Fruit fly (Drosophila melanogaster) whole organism, adult: Measurements from ENCODE around the gene mys.

Experiments used
- CG11617 ChIP-seq: fragments of 200-800 bp; sonication (Bioruptor generic); optimal IDR thresholded peaks from 2 replicates; lab custom pipeline; 2017; ENCODE audit warnings: mild to moderate bottlenecking, missing biosample characterization, missing genetic modification reagents, missing genetic modification characterization
- CG12768 ChIP-seq: fragments of 200-800 bp; sonication (Bioruptor generic); optimal IDR thresholded peaks from 2 replicates; lab custom pipeline; 2017; ENCODE audit warnings: missing biosample characterization, missing genetic modification characterization, mild to moderate bottlenecking, moderate library complexity, missing genetic modification reagents
- CG14711 ChIP-seq: fragments of 200-800 bp; sonication (Bioruptor generic); optimal IDR thresholded peaks from 2 replicates; lab custom pipeline; 2018; ENCODE audit warnings: missing biosample characterization, mild to moderate bottlenecking, missing genetic modification characterization, moderate library complexity
- CG1620 ChIP-seq: fragments of 200-800 bp; sonication (Bioruptor generic); optimal IDR thresholded peaks from 2 replicates; lab custom pipeline; 2016; ENCODE audit warnings: missing biosample characterization, missing genetic modification characterization
- CG33017 ChIP-seq: fragments of 200-800 bp; sonication (Bioruptor generic); optimal IDR thresholded peaks from 2 replicates; lab custom pipeline; 2018; ENCODE audit warnings: missing biosample characterization, mild to moderate bottlenecking, missing genetic modification characterization, moderate library complexity
- CG5204 ChIP-seq: fragments of 200-800 bp; sonication (Bioruptor generic); optimal IDR thresholded peaks from 2 replicates; lab custom pipeline; 2016; ENCODE audit warnings: missing biosample characterization, missing genetic modification characterization
- CG7045 ChIP-seq: fragments of 200-800 bp; sonication (Bioruptor generic); optimal IDR thresholded peaks from 2 replicates; lab custom pipeline; 2017; ENCODE audit warnings: missing biosample characterization, mild to moderate bottlenecking, missing genetic modification characterization
- CG7101 ChIP-seq: fragments of 200-800 bp; sonication (Bioruptor generic); optimal IDR thresholded peaks from 2 replicates; lab custom pipeline; 2018; ENCODE audit warnings: missing biosample characterization, mild to moderate bottlenecking, missing genetic modification characterization, moderate library complexity
- Clk ChIP-seq: fragments of 200-800 bp; sonication (Bioruptor generic); optimal IDR thresholded peaks from 2 replicates; lab custom pipeline; 2017; ENCODE audit warnings: missing biosample characterization, missing genetic modification characterization
- Crg-1 ChIP-seq: fragments of 200-800 bp; sonication (Bioruptor generic); optimal IDR thresholded peaks from 2 replicates; lab custom pipeline; 2016; ENCODE audit warnings: missing biosample characterization, missing genetic modification characterization
- Hr96 ChIP-seq: fragments of 200-800 bp; sonication (Bioruptor generic); optimal IDR thresholded peaks from 2 replicates; lab custom pipeline; 2016; ENCODE audit warnings: missing biosample characterization, missing genetic modification characterization
- Mnt ChIP-seq: fragments of 200-800 bp; sonication (Bioruptor generic); optimal IDR thresholded peaks from 2 replicates; lab custom pipeline; 2016; ENCODE audit warnings: missing biosample characterization, mild to moderate bottlenecking, missing genetic modification characterization
- bab1 ChIP-seq: fragments of 200-800 bp; sonication (Bioruptor generic); optimal IDR thresholded peaks from 3 replicates; lab custom pipeline; 2019; ENCODE audit warnings: missing biosample characterization, mild to moderate bottlenecking, missing genetic modification characterization, moderate library complexity
- cic ChIP-seq: fragments of 200-800 bp; sonication (Bioruptor generic); optimal IDR thresholded peaks from 2 replicates; lab custom pipeline; 2017; ENCODE audit warnings: missing biosample characterization, mild to moderate bottlenecking, missing genetic modification characterization, moderate library complexity
- cnc ChIP-seq, 2 experiments: fragments of >200 bp; optimal IDR thresholded peaks; 2 replicates each; lab custom pipeline; 2017
- kay ChIP-seq: fragments of 200-800 bp; sonication (Bioruptor generic); peaks from one replicate; lab custom pipeline; 2016; ENCODE audit warnings: missing biosample characterization, missing genetic modification characterization, borderline replicate concordance
- ovo ChIP-seq: fragments of 200-800 bp; sonication (Bioruptor generic); optimal IDR thresholded peaks from 2 replicates; lab custom pipeline; 2016; ENCODE audit warnings: missing biosample characterization, missing genetic modification characterization
- pad ChIP-seq: fragments of 200-800 bp; sonication (Bioruptor generic); optimal IDR thresholded peaks from 3 replicates; lab custom pipeline; 2017; ENCODE audit warnings: missing biosample characterization, missing genetic modification characterization, mild to moderate bottlenecking, moderate library complexity, missing genetic modification reagents
- tj ChIP-seq: fragments of 200-800 bp; sonication (Bioruptor generic); optimal IDR thresholded peaks from 3 replicates; lab custom pipeline; 2017; ENCODE audit warnings: missing biosample characterization, mild to moderate bottlenecking, missing genetic modification characterization, moderate library complexity
- toe ChIP-seq: fragments of 200-800 bp; sonication (Bioruptor generic); optimal IDR thresholded peaks from 2 replicates; lab custom pipeline; 2016; ENCODE audit warnings: missing biosample characterization, missing genetic modification characterization

Gene mys

DNA sequence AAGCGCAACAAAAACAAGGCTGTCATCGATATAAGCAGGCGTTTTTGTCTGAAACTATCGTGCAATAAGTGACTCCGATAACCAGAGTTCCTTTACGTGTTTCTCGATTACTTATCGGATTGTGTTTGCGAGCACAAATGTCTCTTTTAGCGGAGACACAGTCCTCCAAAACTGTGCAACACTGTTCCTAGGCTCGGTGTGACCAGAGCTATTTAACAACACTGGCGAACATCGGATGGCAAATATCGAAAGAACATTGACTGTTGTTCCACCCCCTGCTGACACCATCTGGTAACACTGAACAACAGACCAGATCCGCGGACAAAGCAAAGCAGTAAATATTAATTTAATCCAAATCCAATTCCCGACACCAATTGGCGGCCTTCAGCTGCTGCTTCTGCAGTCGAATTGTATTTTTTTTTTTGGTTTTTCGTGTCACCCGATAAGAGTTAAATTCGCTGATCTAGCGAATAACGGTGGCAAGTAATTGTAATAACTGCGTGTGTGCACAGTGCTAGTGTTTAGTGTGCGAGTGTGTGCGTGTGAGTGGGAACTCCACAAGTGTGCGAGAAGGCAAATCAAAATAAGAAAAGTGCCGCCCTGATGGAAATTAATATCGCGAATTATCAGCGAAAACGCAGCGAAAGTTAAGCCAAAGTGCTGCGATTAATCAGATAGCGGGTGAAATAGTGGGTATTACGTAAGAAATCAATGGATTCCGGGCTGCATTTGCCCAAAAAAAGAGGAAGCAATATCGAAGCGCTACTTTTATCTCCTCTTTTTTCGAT is at the start of gene mys:
Gene mys, plus strand, starts transcription at position 254 of the 788 bp plus-strand sequence.
- TF ChIP-seq kay (GFP tag; lab: Kevin White, UChicago) (no peak), CG7101 (peak; percentile 80), CG7045 (no peak), pad (peak; percentile 7), CG5204 (GFP tag; lab: Kevin White, UChicago) (no peak), toe (GFP tag; lab: Kevin White, UChicago) (peak; percentile 47), cic (GFP tag; lab: Kevin White, UChicago) (no peak), Mnt (GFP tag; lab: Kevin White, UChicago) (peak; percentile 24), tj (GFP tag; lab: Kevin White, UChicago) (peak; percentile 92), CG33017 (tag; lab: Kevin White, UChicago) (peak; percentile 12), CG14711 (peak; percentile 57), Hr96 (peak; percentile 85), Clk (GFP tag; lab: Kevin White, UChicago) (peak; percentile 58), CG1620 (GFP tag; lab: Kevin White, UChicago) (peak; percentile 96), ovo (peak; percentile 61), cnc (optimal IDR thresholded peaks at IDR 0.05; lab: Kevin White, UChicago) (no peak), Crg-1 (GFP tag; lab: Kevin White, UChicago) (peak; percentile 60), CG12768 (no peak), CG11617 (no peak), bab1 (GFP tag; lab: Kevin White, UChicago) (peak; percentile 73)

- TF ChIP-seq kay (GFP tag; lab: Kevin White, UChicago) (no peak), Crg-1 (GFP tag; lab: Kevin White, UChicago) (no peak), CG7101 (no peak), CG11617 (no peak), cnc (optimal IDR thresholded peaks at IDR 0.05; lab: Kevin White, UChicago) (no peak), tj (GFP tag; lab: Kevin White, UChicago) (no peak), CG7045 (no peak), cic (GFP tag; lab: Kevin White, UChicago) (no peak), toe (GFP tag; lab: Kevin White, UChicago) (no peak)
Measured at dm6 chrX:8021245-8021644, 40.2 kb upstream of the mys start, which contains the start of gene CG15333. CG15333 (minus strand) TSS chrX:8021345.

- TF ChIP-seq cic (GFP tag; lab: Kevin White, UChicago) (peak; percentile 83), CG14711 (no peak), cnc (optimal IDR thresholded peaks at IDR 0.05; lab: Kevin White, UChicago) (no peak), tj (GFP tag; lab: Kevin White, UChicago) (peak; percentile 73), pad (no peak), ovo (no peak), CG11617 (no peak), CG33017 (tag; lab: Kevin White, UChicago) (no peak), Hr96 (no peak), toe (GFP tag; lab: Kevin White, UChicago) (no peak)
Measured at dm6 chrX:8037334-8037733, 24.1 kb upstream of the mys start, which contains the start of gene CG2233. CG2233 (minus strand) TSS chrX:8037517.

dm6 chrX:8038934-8039333 is 22.5 kb upstream of the mys start:
- no peak for TF ChIP-seq CG12768
- TF ChIP-seq CG7101 = no peak
- no peak for TF ChIP-seq CG1620 (GFP tag; lab: Kevin White, UChicago)
- TF ChIP-seq CG5204 (GFP tag; lab: Kevin White, UChicago) = no peak
- no peak for TF ChIP-seq bab1 (GFP tag; lab: Kevin White, UChicago)
- TF ChIP-seq cic (GFP tag; lab: Kevin White, UChicago) = no peak
- TF ChIP-seq Crg-1 (GFP tag; lab: Kevin White, UChicago) = no peak
- TF ChIP-seq CG7045 = no peak
- TF ChIP-seq CG14711 = no peak
- no peak for TF ChIP-seq cnc (optimal IDR thresholded peaks at IDR 0.05; lab: Kevin White, UChicago)
- no peak for TF ChIP-seq toe (GFP tag; lab: Kevin White, UChicago)
- no peak for TF ChIP-seq ovo
- TF ChIP-seq Hr96 = no peak
- TF ChIP-seq Mnt (GFP tag; lab: Kevin White, UChicago) = no peak

DNA sequence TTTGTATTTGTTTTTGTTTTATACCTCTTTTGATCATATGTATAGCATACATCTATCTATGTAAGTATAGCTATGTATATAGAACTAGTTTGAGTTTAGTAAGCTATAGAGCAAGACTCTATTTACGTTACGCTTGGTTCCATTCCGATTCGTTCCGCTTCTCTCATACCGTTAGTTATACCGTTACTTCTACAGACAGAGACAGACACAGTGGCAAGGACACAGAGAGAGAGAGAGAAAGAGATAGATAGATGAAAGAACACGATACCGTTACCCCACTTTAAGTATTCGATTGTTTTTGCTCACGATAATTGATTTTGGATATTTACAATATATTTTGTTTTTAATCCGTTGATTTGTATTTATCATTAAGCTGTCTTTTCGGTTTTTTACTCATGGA is 14.9 kb upstream of the mys start:
- peak; percentile 74 for TF ChIP-seq ovo
- no peak for TF ChIP-seq toe (GFP tag; lab: Kevin White, UChicago)

DNA sequence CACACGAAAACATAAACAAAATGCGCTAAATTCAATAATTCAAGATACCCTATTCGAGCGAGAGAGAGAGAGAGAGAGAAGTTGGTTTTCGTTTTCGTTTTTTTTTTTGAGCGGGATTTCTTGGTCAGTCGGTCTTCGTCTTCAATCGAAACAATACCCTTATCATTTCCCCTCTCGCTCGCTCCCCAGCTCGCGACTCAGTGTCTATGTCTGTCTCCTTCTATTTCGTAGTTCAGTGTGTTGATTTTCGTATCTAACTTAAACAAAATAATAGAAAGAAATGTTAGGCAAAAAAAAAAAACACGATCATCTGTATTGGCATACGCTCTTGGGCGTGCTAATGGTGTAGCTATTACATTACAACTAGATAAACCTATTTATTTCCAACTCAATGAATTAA is 12.2 kb upstream of the mys start:
- TF ChIP-seq kay (GFP tag; lab: Kevin White, UChicago) (peak; percentile 65), pad (peak; percentile 64), CG12768 (no peak), CG11617 (no peak), ovo (peak; percentile 10)

DNA sequence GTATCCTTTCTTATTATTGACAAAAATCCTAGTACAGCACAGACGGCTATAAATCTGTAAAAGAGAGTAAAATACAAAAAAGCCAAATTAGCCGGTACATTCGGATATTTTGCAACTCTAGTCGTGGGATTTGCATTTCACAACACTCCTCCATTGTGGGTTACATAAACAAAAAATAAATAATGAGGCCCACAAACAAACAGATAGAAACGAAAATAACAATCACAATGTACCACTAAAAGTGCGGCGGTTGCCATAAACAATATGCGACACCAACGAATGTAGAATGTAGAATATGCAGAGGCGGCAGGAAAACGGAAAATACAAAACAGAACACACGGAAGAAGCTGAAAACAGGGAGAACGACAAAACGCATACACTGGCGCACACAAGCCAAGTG is 5.4 kb upstream of the mys start:
- peak; percentile 2 for TF ChIP-seq pad
- TF ChIP-seq CG5204 (GFP tag; lab: Kevin White, UChicago) = no peak
- no peak for TF ChIP-seq CG14711
- TF ChIP-seq CG1620 (GFP tag; lab: Kevin White, UChicago) = peak; percentile 3
- no peak for TF ChIP-seq cnc (optimal IDR thresholded peaks at IDR 0.05; lab: Kevin White, UChicago)
- TF ChIP-seq CG33017 (tag; lab: Kevin White, UChicago) = no peak
- no peak for TF ChIP-seq bab1 (GFP tag; lab: Kevin White, UChicago)
- TF ChIP-seq tj (GFP tag; lab: Kevin White, UChicago) = peak; percentile 31
- no peak for TF ChIP-seq CG12768
- TF ChIP-seq CG7045 = no peak
